Fruit fly (Drosophila melanogaster) Kc167 (cell line): ENCODE measurements around the gene BBS1.

ENCODE experiments used
- Myc ChIP-seq: fragments of >200 bp; optimal IDR thresholded peaks from 2 replicates; lab custom pipeline; 2017; ENCODE audit warnings: missing external identifiers
- Sin3A ChIP-seq: fragments of >200 bp; optimal IDR thresholded peaks from 2 replicates; lab custom pipeline; 2018; ENCODE audit warnings: missing external identifiers
- h ChIP-seq: fragments of >200 bp; optimal IDR thresholded peaks from 3 replicates; lab custom pipeline; 2018; ENCODE audit warnings: missing external identifiers
- insv ChIP-seq: fragments of >200 bp; optimal IDR thresholded peaks from 3 replicates; lab custom pipeline; 2018; ENCODE audit warnings: missing external identifiers
- psq ChIP-seq: fragments of >200 bp; optimal IDR thresholded peaks from 2 replicates; lab custom pipeline; 2017; ENCODE audit warnings: missing external identifiers
- ttk ChIP-seq: sonication (Bioruptor generic); optimal IDR thresholded peaks from 2 replicates; lab custom pipeline; 2017; ENCODE audit warnings: missing external identifiers

Gene BBS1

dm6 chr3L:7096530-7096929 is 29.2 kb upstream of the BBS1 start:
- no peak for TF ChIP-seq Myc (lab: Kevin White, UChicago)

dm6 chr3L:7103941-7104340 is 21.8 kb upstream of the BBS1 start:
- no peak for TF ChIP-seq h
- no peak for TF ChIP-seq ttk
- no peak for TF ChIP-seq Myc (lab: Kevin White, UChicago)
- TF ChIP-seq Sin3A (lab: Kevin White, UChicago), result no peak
- TF ChIP-seq insv (lab: Kevin White, UChicago), result no peak

dm6 chr3L:7104485-7104884 is 21.2 kb upstream of the BBS1 start:
- no peak for TF ChIP-seq psq (lab: Kevin White, UChicago)
- TF ChIP-seq Myc (lab: Kevin White, UChicago), result no peak
- TF ChIP-seq ttk, result no peak
- no peak for TF ChIP-seq h
- TF ChIP-seq insv (lab: Kevin White, UChicago), result no peak
- no peak for TF ChIP-seq Sin3A (lab: Kevin White, UChicago)

- no peak for TF ChIP-seq Sin3A (lab: Kevin White, UChicago)
Observed at dm6 chr3L:7105693-7106092, 20.0 kb upstream of the BBS1 start.

dm6 chr3L:7113010-7113409 is 12.7 kb upstream of the BBS1 start:
- no peak for TF ChIP-seq h
- no peak for TF ChIP-seq psq (lab: Kevin White, UChicago)
- no peak for TF ChIP-seq ttk
- no peak for TF ChIP-seq insv (lab: Kevin White, UChicago)
- TF ChIP-seq Myc (lab: Kevin White, UChicago), result no peak
- no peak for TF ChIP-seq Sin3A (lab: Kevin White, UChicago)

DNA sequence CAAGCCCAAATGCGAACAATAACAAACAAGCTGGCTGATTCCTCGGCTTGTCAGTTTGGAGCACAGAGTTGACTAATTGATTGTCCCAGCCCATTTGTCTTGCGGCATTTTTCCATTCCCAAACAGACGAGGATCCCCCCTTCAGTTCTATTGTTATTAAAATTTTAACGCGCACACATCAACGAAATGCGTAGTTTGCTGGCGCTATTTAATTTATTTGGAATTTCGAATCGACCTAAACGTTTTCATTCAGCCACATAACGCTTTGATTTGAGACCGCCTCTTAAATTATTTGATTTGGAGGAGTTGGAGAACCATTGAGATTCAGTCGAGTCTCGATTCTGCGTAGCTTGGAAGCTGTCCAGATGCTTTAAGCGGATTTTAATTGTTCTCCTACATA is 9.8 kb upstream of the BBS1 start:
- no peak for TF ChIP-seq Myc (lab: Kevin White, UChicago)
- TF ChIP-seq h, result no peak

dm6 chr3L:7122136-7122535 is 3.6 kb upstream of the BBS1 start:
- no peak for TF ChIP-seq insv (lab: Kevin White, UChicago)

- TF ChIP-seq Myc (lab: Kevin White, UChicago) (no peak), ttk (no peak), h (no peak), Sin3A (lab: Kevin White, UChicago) (no peak), insv (lab: Kevin White, UChicago) (no peak), psq (lab: Kevin White, UChicago) (no peak)
Observed at dm6 chr3L:7128214-7129008, 2.7 kb downstream of the BBS1 start, which contains the start of the genes Acbp4 and Acbp6. TSS of gene Acbp4 (minus strand) at chr3L:7128264. TSS of gene Acbp6 (plus strand) at chr3L:7128903.

dm6 chr3L:7130574-7130973 is 4.9 kb downstream of the BBS1 start, which contains the start of gene Acbp3:
TSS of gene Acbp3 (plus strand) at chr3L:7130874.
- TF ChIP-seq Myc (lab: Kevin White, UChicago), result no peak
- no peak for TF ChIP-seq h
- no peak for TF ChIP-seq psq (lab: Kevin White, UChicago)
- no peak for TF ChIP-seq insv (lab: Kevin White, UChicago)
- no peak for TF ChIP-seq Sin3A (lab: Kevin White, UChicago)
- no peak for TF ChIP-seq ttk

DNA sequence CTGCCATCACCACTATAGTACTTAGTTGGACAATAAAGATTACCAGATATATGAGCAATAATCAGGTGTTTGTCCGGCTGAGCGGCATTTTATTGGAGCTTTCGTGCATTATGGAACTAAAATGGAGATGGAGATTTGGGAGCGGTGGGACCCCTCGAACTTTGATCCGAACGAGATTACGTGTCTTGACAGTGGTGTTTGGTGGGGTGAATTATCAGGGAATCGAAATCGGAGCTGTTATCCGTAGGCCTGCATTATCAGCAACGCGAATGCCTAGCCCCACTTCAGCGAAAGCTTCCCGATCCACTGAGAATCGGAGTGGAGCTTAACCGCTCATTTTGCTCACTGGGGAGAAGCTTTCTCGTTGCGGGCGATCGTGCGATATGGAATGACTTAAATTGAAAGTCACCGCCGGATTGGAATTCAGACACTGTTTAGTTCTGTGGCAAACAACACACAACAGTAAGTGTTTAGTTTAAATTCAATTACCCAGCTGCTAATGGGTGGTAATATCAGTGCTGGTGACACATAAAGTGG is 5.8 kb downstream of the BBS1 start, which contains the start of gene Acbp2:
Gene Acbp2, plus strand, starts transcription at position 417 of the 537 bp plus-strand sequence.
- TF ChIP-seq ttk, result no peak
- no peak for TF ChIP-seq Sin3A (lab: Kevin White, UChicago)

- TF ChIP-seq Sin3A (lab: Kevin White, UChicago) (no peak), h (no peak), psq (lab: Kevin White, UChicago) (no peak), ttk (no peak), insv (lab: Kevin White, UChicago) (no peak), Myc (lab: Kevin White, UChicago) (no peak)
Observed at dm6 chr3L:7132593-7132992, 6.9 kb downstream of the BBS1 start.

- TF ChIP-seq insv (lab: Kevin White, UChicago), result no peak
- TF ChIP-seq Sin3A (lab: Kevin White, UChicago), result no peak
- TF ChIP-seq psq (lab: Kevin White, UChicago), result no peak
- no peak for TF ChIP-seq ttk
- no peak for TF ChIP-seq h
- no peak for TF ChIP-seq Myc (lab: Kevin White, UChicago)
Observed at dm6 chr3L:7133699-7134655, 8.3 kb downstream of the BBS1 start, which contains the start of gene melt. TSS of gene melt (plus strand) at chr3L:7134516.
